Worm (Caenorhabditis elegans) whole organism, late embryonic: ENCODE measurements around the gene F40G12.9.

Source experiments
- C08G9.2 ChIP-seq: sonication (generic microtip); optimal IDR thresholded peaks from 2 replicates; lab custom pipeline; 2016; ENCODE audit warnings: mild to moderate bottlenecking, missing genetic modification characterization, moderate library complexity, missing compliant biosample characterization
- F13H6.1 ChIP-seq: sonication (generic microtip); optimal IDR thresholded peaks from 2 replicates; lab custom pipeline; 2016; ENCODE audit warnings: missing genetic modification characterization, missing compliant biosample characterization
- K02D7.2 ChIP-seq: sonication (generic microtip); optimal IDR thresholded peaks from 2 replicates; lab custom pipeline; 2017; ENCODE audit warnings: mild to moderate bottlenecking, missing genetic modification characterization, missing compliant biosample characterization
- K09A11.1 ChIP-seq: sonication (generic microtip); optimal IDR thresholded peaks from 2 replicates; lab custom pipeline; 2017; ENCODE audit warnings: antibody characterized with exemption, mild to moderate bottlenecking, missing genetic modification characterization, missing compliant biosample characterization; ENCODE audit not compliant: insufficient read depth
- T23F11.4 ChIP-seq: fragments of 200-800 bp; sonication (Bioruptor generic); optimal IDR thresholded peaks from 2 replicates; lab custom pipeline; 2018; ENCODE audit warnings: mild to moderate bottlenecking, missing genetic modification characterization, missing compliant biosample characterization
- Y22D7AL.16 ChIP-seq: sonication (generic microtip); optimal IDR thresholded peaks from 2 replicates; lab custom pipeline; 2016; ENCODE audit warnings: missing genetic modification characterization, missing compliant biosample characterization
- ama-1 ChIP-seq: fragments of 150-350 bp; optimal IDR thresholded peaks from 2 replicates; lab custom pipeline; 2014
- ceh-14 ChIP-seq: sonication (generic microtip); optimal IDR thresholded peaks from 2 replicates; lab custom pipeline; 2016; ENCODE audit warnings: missing genotype, missing genetic modification characterization, missing compliant biosample characterization
- ceh-18 ChIP-seq: sonication (generic microtip); optimal IDR thresholded peaks from 2 replicates; lab custom pipeline; 2016; ENCODE audit warnings: missing genetic modification characterization, missing compliant biosample characterization
- ceh-19 ChIP-seq: fragments of 200-800 bp; sonication (Bioruptor generic); optimal IDR thresholded peaks from 2 replicates; lab custom pipeline; 2018; ENCODE audit warnings: mild to moderate bottlenecking, missing genetic modification characterization, missing compliant biosample characterization
- ceh-2 ChIP-seq: sonication (generic microtip); optimal IDR thresholded peaks from 2 replicates; lab custom pipeline; 2016; ENCODE audit warnings: missing genotype, missing genetic modification characterization, missing compliant biosample characterization
- ceh-30 ChIP-seq: fragments of 150-350 bp; optimal IDR thresholded peaks from 2 replicates; lab custom pipeline; 2014; ENCODE audit warnings: missing biosample characterization, missing genetic modification characterization
- ceh-31 ChIP-seq: sonication (generic microtip); optimal IDR thresholded peaks from 2 replicates; lab custom pipeline; 2016; ENCODE audit warnings: missing genetic modification characterization, missing compliant biosample characterization
- ceh-34 ChIP-seq: sonication (generic microtip); optimal IDR thresholded peaks from 2 replicates; lab custom pipeline; 2016; ENCODE audit warnings: mild to moderate bottlenecking, missing genetic modification characterization, missing compliant biosample characterization
- ceh-45 ChIP-seq: fragments of 200-800 bp; sonication (Bioruptor generic); IDR thresholded peaks from 2 replicates; pipeline ENCODE4 v1.3.6; 2022; ENCODE audit warnings: missing genetic modification reagents, missing genetic modification characterization, missing compliant biosample characterization
- ceh-48 ChIP-seq: sonication (generic microtip); optimal IDR thresholded peaks from 2 replicates; lab custom pipeline; 2016; ENCODE audit warnings: missing genetic modification characterization, inconsistent platforms, missing compliant biosample characterization
- dmd-4 ChIP-seq: sonication (generic microtip); optimal IDR thresholded peaks from 2 replicates; lab custom pipeline; 2016; ENCODE audit warnings: borderline replicate concordance, missing genetic modification characterization, missing compliant biosample characterization
- elt-4 ChIP-seq: sonication (generic microtip); optimal IDR thresholded peaks from 2 replicates; lab custom pipeline; 2016; ENCODE audit warnings: missing genetic modification characterization, missing compliant biosample characterization
- ets-4 ChIP-seq: sonication (generic microtip); optimal IDR thresholded peaks from 2 replicates; lab custom pipeline; 2016; ENCODE audit warnings: missing genetic modification characterization, missing compliant biosample characterization
- eyg-1 ChIP-seq: sonication (generic microtip); optimal IDR thresholded peaks from 2 replicates; lab custom pipeline; 2016; ENCODE audit warnings: missing genotype, missing genetic modification characterization, missing compliant biosample characterization
- fax-1 ChIP-seq: sonication (generic microtip); optimal IDR thresholded peaks from 2 replicates; lab custom pipeline; 2016; ENCODE audit warnings: missing genotype, missing genetic modification characterization, missing compliant biosample characterization
- fkh-10 ChIP-seq: fragments of 150-350 bp; optimal IDR thresholded peaks from 2 replicates; lab custom pipeline; 2014; ENCODE audit warnings: missing biosample characterization, missing genetic modification reagents, missing genetic modification characterization
- gmeb-2 ChIP-seq: sonication (generic microtip); optimal IDR thresholded peaks from 2 replicates; lab custom pipeline; 2016; ENCODE audit warnings: missing genetic modification characterization, inconsistent platforms, missing compliant biosample characterization
- hlh-13 ChIP-seq: fragments of 200-800 bp; sonication (Bioruptor generic); optimal IDR thresholded peaks from 2 replicates; lab custom pipeline; 2018; ENCODE audit warnings: mild to moderate bottlenecking, missing genetic modification characterization, missing compliant biosample characterization
- hlh-15 ChIP-seq: sonication (generic microtip); optimal IDR thresholded peaks from 2 replicates; lab custom pipeline; 2016; ENCODE audit warnings: missing genetic modification characterization, missing compliant biosample characterization
- hlh-30 ChIP-seq: sonication (generic microtip); optimal IDR thresholded peaks from 2 replicates; lab custom pipeline; 2017; ENCODE audit warnings: antibody characterized with exemption, missing genetic modification characterization, missing compliant biosample characterization; ENCODE audit not compliant: insufficient read depth
- mec-3 ChIP-seq: sonication (generic microtip); optimal IDR thresholded peaks from 2 replicates; lab custom pipeline; 2016; ENCODE audit warnings: borderline replicate concordance, missing genetic modification characterization, missing compliant biosample characterization
- nfya-1 ChIP-seq: sonication (generic microtip); optimal IDR thresholded peaks from 2 replicates; lab custom pipeline; 2017; ENCODE audit warnings: missing genetic modification characterization, mild to moderate bottlenecking, missing compliant biosample characterization, antibody characterized with exemption, moderate library complexity
- nhr-11 ChIP-seq: fragments of 150-350 bp; optimal IDR thresholded peaks from 2 replicates; lab custom pipeline; 2014; ENCODE audit warnings: missing biosample characterization, missing genetic modification characterization
- nhr-232 ChIP-seq: sonication (generic microtip); optimal IDR thresholded peaks from 2 replicates; lab custom pipeline; 2016; ENCODE audit warnings: missing genetic modification characterization, missing compliant biosample characterization
- npax-4 ChIP-seq: sonication (generic microtip); optimal IDR thresholded peaks from 2 replicates; lab custom pipeline; 2016; ENCODE audit warnings: missing genetic modification characterization, missing compliant biosample characterization
- pat-9 ChIP-seq: fragments of 200-800 bp; sonication (Bioruptor generic); optimal IDR thresholded peaks from 2 replicates; lab custom pipeline; 2018; ENCODE audit warnings: mild to moderate bottlenecking, missing genetic modification characterization, moderate library complexity, missing compliant biosample characterization
- pha-4 ChIP-seq: fragments of 150-350 bp; optimal IDR thresholded peaks from 2 replicates; lab custom pipeline; 2018; ENCODE audit warnings: missing biosample characterization, missing genetic modification reagents, missing genetic modification characterization
- pqm-1 ChIP-seq: sonication (generic microtip); optimal IDR thresholded peaks from 2 replicates; lab custom pipeline; 2016; ENCODE audit warnings: missing genetic modification characterization, missing compliant biosample characterization
- sdc-2 ChIP-seq: sonication (generic microtip); optimal IDR thresholded peaks from 2 replicates; lab custom pipeline; 2016; ENCODE audit warnings: missing genotype, missing genetic modification characterization, missing compliant biosample characterization
- sox-2 ChIP-seq: fragments of 200-800 bp; sonication (Bioruptor generic); IDR thresholded peaks from 2 replicates; pipeline ENCODE4 v1.3.6; 2022; ENCODE audit warnings: missing genetic modification reagents, missing genetic modification characterization, missing compliant biosample characterization
- sox-4 ChIP-seq: sonication (generic microtip); optimal IDR thresholded peaks from 2 replicates; lab custom pipeline; 2017; ENCODE audit warnings: mild to moderate bottlenecking, missing genetic modification characterization, inconsistent platforms, missing compliant biosample characterization
- syd-9 ChIP-seq: sonication (generic microtip); optimal IDR thresholded peaks from 2 replicates; lab custom pipeline; 2016; ENCODE audit warnings: mild to moderate bottlenecking, missing genetic modification characterization, moderate library complexity, missing compliant biosample characterization
- tbx-7 ChIP-seq: sonication (generic microtip); optimal IDR thresholded peaks from 2 replicates; lab custom pipeline; 2016; ENCODE audit warnings: missing genotype, missing genetic modification characterization, missing compliant biosample characterization
- ttx-3 ChIP-seq: sonication (generic microtip); optimal IDR thresholded peaks from 2 replicates; lab custom pipeline; 2016; ENCODE audit warnings: missing genetic modification reagents, missing genetic modification characterization, missing compliant biosample characterization
- unc-3 ChIP-seq, 2 experiments: fragments of 200-800 bp in 1 of 2; sonication (Bioruptor generic) in 1 of 2; sonication (generic microtip) in 1 of 2; conservative IDR thresholded peaks in 1 of 2; optimal IDR thresholded peaks in 1 of 2; 2 replicates each; pipeline versions ENCODE4 v1.3.6 to Lab custom; 2016 to 2022; ENCODE audit warnings: missing compliant biosample characterization in 2 of 2, missing genetic modification characterization in 2 of 2, missing genetic modification reagents in 1 of 2
- unc-86 ChIP-seq: sonication (generic microtip); optimal IDR thresholded peaks from 2 replicates; lab custom pipeline; 2016; ENCODE audit warnings: missing genetic modification characterization, missing compliant biosample characterization
- zip-5 ChIP-seq: sonication (generic microtip); optimal IDR thresholded peaks from 2 replicates; lab custom pipeline; 2016; ENCODE audit warnings: missing genetic modification characterization, missing compliant biosample characterization
- ztf-16 ChIP-seq: sonication (generic microtip); optimal IDR thresholded peaks from 2 replicates; lab custom pipeline; 2017; ENCODE audit warnings: missing genetic modification characterization, missing compliant biosample characterization

Gene F40G12.9

ce11 chrV:14243904-14244303 is 38.6 kb upstream of the F40G12.9 start, which contains the start of gene sre-7:
Gene sre-7, plus strand, starts transcription at chrV:14244204.
- TF ChIP-seq hlh-30 (tag; lab: Kevin White, UChicago) (no peak), hlh-15 (tag; lab: Kevin White, UChicago) (no peak), unc-86 (no peak), Y22D7AL.16 (tag; lab: Kevin White, UChicago) (no peak), ets-4 (tag; lab: Kevin White, UChicago) (no peak), ceh-31 (tag; lab: Kevin White, UChicago) (no peak), mec-3 (tag; lab: Kevin White, UChicago) (no peak), ttx-3 (tag; lab: Kevin White, UChicago) (no peak), tbx-7 (tag; lab: Kevin White, UChicago) (no peak)

- no peak for TF ChIP-seq hlh-15 (tag; lab: Kevin White, UChicago)
- TF ChIP-seq elt-4 (tag; lab: Kevin White, UChicago): no peak
- TF ChIP-seq mec-3 (tag; lab: Kevin White, UChicago): no peak
- TF ChIP-seq fax-1 (tag; lab: Kevin White, UChicago): no peak
- no peak for TF ChIP-seq unc-3 (GFP tag; conservative IDR thresholded peaks at IDR 0.05; lab: Robert Waterston, UW)
- TF ChIP-seq unc-3 (tag; optimal IDR thresholded peaks at IDR 0.05; lab: Kevin White, UChicago): no peak
- TF ChIP-seq ceh-2 (tag; lab: Kevin White, UChicago): no peak
These were observed 35.7 kb upstream of the F40G12.9 start, which contains the start of gene K02E11.3 for ce11 chrV:14246761-14247160. Gene K02E11.3, minus strand, starts transcription at chrV:14246861.

ce11 chrV:14248025-14248424 is 34.4 kb upstream of the F40G12.9 start, which contains the start of gene K02E11.4:
Gene K02E11.4, minus strand, starts transcription at chrV:14248125.
- TF ChIP-seq ceh-2 (tag; lab: Kevin White, UChicago): no peak
- no peak for TF ChIP-seq C08G9.2 (tag; lab: Kevin White, UChicago)
- no peak for TF ChIP-seq eyg-1
- TF ChIP-seq ceh-14 (tag; lab: Kevin White, UChicago): no peak
- no peak for TF ChIP-seq K09A11.1
- no peak for TF ChIP-seq ceh-30
- no peak for TF ChIP-seq nhr-11 (tag; lab: Kevin White, UChicago)
- no peak for TF ChIP-seq mec-3 (tag; lab: Kevin White, UChicago)
- no peak for TF ChIP-seq ceh-18 (tag; lab: Kevin White, UChicago)
- TF ChIP-seq ama-1 (lab: Kevin White, UChicago): no peak
- TF ChIP-seq ceh-34 (tag; lab: Kevin White, UChicago): no peak
- TF ChIP-seq K02D7.2 (tag; lab: Kevin White, UChicago): no peak
- no peak for TF ChIP-seq hlh-30 (tag; lab: Kevin White, UChicago)
- TF ChIP-seq T23F11.4 (GFP tag; lab: Kevin White, UChicago): no peak
- no peak for TF ChIP-seq pqm-1 (tag; lab: Kevin White, UChicago)
- TF ChIP-seq sox-4 (tag; lab: Kevin White, UChicago): no peak

ce11 chrV:14248654-14249053 is 33.8 kb upstream of the F40G12.9 start, which contains the start of gene K02E11.6:
Gene K02E11.6, plus strand, starts transcription at chrV:14248802.
- TF ChIP-seq dmd-4 (tag; lab: Kevin White, UChicago) (no peak), hlh-15 (tag; lab: Kevin White, UChicago) (no peak), ceh-14 (tag; lab: Kevin White, UChicago) (no peak), hlh-13 (GFP tag; lab: Kevin White, UChicago) (no peak)

- no peak for TF ChIP-seq F13H6.1 (tag; lab: Kevin White, UChicago)
- TF ChIP-seq pqm-1 (tag; lab: Kevin White, UChicago): no peak
- no peak for TF ChIP-seq ztf-16 (tag; lab: Kevin White, UChicago)
- no peak for TF ChIP-seq nhr-232 (tag; lab: Kevin White, UChicago)
- no peak for TF ChIP-seq fkh-10 (GFP tag; lab: Kevin White, UChicago)
- no peak for TF ChIP-seq sdc-2 (tag; lab: Kevin White, UChicago)
- no peak for TF ChIP-seq ceh-45 (GFP tag; lab: Robert Waterston, UW)
- no peak for TF ChIP-seq ceh-48 (tag; lab: Kevin White, UChicago)
- TF ChIP-seq pha-4 (tag; lab: Kevin White, UChicago): no peak
- no peak for TF ChIP-seq npax-4 (tag; lab: Kevin White, UChicago)
- no peak for TF ChIP-seq pat-9 (tag; lab: Kevin White, UChicago)
- TF ChIP-seq syd-9 (tag; lab: Kevin White, UChicago): no peak
- TF ChIP-seq zip-5 (tag; lab: Kevin White, UChicago): no peak
- TF ChIP-seq nfya-1 (tag; lab: Kevin White, UChicago): no peak
- no peak for TF ChIP-seq sox-2
- TF ChIP-seq gmeb-2: no peak
- no peak for TF ChIP-seq ceh-19 (GFP tag; lab: Kevin White, UChicago)
- no peak for TF ChIP-seq tbx-7 (tag; lab: Kevin White, UChicago)
- no peak for TF ChIP-seq C08G9.2 (tag; lab: Kevin White, UChicago)
These were observed 30.4 kb upstream of the F40G12.9 start, which contains the start of gene K02E11.5 for ce11 chrV:14252025-14252424. Gene K02E11.5, plus strand, starts transcription at chrV:14252325.
